Worm (Caenorhabditis elegans): ENCODE data around the gene T19D12.4.

ce11 chrII:6616135-6616534 lies 14.8 kb upstream of the T19D12.4 start:
- TF ChIP-seq hnd-1 (tag; optimal IDR thresholded peaks at IDR 0.05) (no peak), ceh-13 (GFP tag; optimal IDR thresholded peaks at IDR 0.05) (no peak), sea-1 (GFP tag; conservative IDR thresholded peaks at IDR 0.05) (no peak), hmbx-1 (tag; optimal IDR thresholded peaks at IDR 0.05) (no peak), ama-1 (optimal IDR thresholded peaks at IDR 0.05) (no peak), F13C5.2 (tag; optimal IDR thresholded peaks at IDR 0.05) (no peak), scrt-1 (GFP tag; IDR thresholded peaks at IDR 0.05) (no peak)
